Fruit fly (Drosophila melanogaster): ENCODE measurements around the gene Alg1.

- no peak for TF ChIP-seq CG7045 (GFP tag; optimal IDR thresholded peaks at IDR 0.05)
- no peak for TF ChIP-seq CG5204 (GFP tag; optimal IDR thresholded peaks at IDR 0.05)
- no peak for TF ChIP-seq ovo (GFP tag; optimal IDR thresholded peaks at IDR 0.05)
- no peak for TF ChIP-seq bab1 (GFP tag; optimal IDR thresholded peaks at IDR 0.05)
- TF ChIP-seq CG14711 (tag; optimal IDR thresholded peaks at IDR 0.05), result no peak
- TF ChIP-seq CG33017 (tag; optimal IDR thresholded peaks at IDR 0.05), result no peak
Measured at dm6 chr3R:17821744-17822143, 10.8 kb upstream of the Alg1 start.

Measured in whole organism, adult.